Worm (Caenorhabditis elegans): ENCODE measurements around the gene sri-73.

DNA sequence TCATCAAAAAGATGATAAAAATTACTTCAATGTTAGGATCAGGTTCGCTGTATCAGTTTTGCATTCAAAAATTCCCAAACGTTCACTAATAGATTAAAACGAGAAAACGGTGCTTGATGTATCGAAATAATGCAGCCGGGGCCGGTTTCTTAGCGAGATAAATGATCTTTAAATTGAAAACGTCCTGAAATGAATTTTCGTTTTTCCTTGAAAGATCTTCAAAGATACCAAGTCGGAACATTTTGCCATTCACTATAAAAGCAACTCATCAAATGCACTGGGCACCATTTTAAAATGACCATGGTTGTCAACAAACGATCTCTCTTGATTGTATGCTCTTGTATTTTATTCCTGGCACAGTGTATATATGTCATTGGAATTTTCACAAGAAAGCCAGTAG, 10.2 kb upstream of the sri-73 start, which contains the start of gene K06H6.5:
- TF ChIP-seq him-1 (tag; optimal IDR thresholded peaks at IDR 0.05) = no peak
- TF ChIP-seq W03F9.2 (tag; optimal IDR thresholded peaks at IDR 0.05) = no peak
- no peak for TF ChIP-seq dao-5 (tag; optimal IDR thresholded peaks at IDR 0.05)
